Worm (Caenorhabditis elegans): Measurements from ENCODE around the gene rpn-7.

- TF ChIP-seq T26A8.4 (GFP tag; IDR thresholded peaks at IDR 0.05) (no peak), nhr-77 (tag; optimal IDR thresholded peaks at IDR 0.05) (no peak), F44E2.7 (GFP tag; IDR thresholded peaks at IDR 0.05) (no peak), ztf-11 (tag; optimal IDR thresholded peaks at IDR 0.05) (no peak), nhr-76 (tag; optimal IDR thresholded peaks at IDR 0.05) (no peak), R02D3.7 (tag; optimal IDR thresholded peaks at IDR 0.05) (no peak), lin-39 (tag; optimal IDR thresholded peaks at IDR 0.05) (no peak), dpl-1 (GFP tag; optimal IDR thresholded peaks at IDR 0.05) (no peak), ceh-82 (tag; optimal IDR thresholded peaks at IDR 0.05) (no peak), mep-1 (tag; optimal IDR thresholded peaks at IDR 0.05) (no peak), pha-4 (GFP tag; IDR thresholded peaks at IDR 0.05) (no peak), pha-4 (tag; optimal IDR thresholded peaks at IDR 0.05) (no peak), arid-1 (GFP tag; conservative IDR thresholded peaks at IDR 0.05) (no peak), hif-1 (tag; optimal IDR thresholded peaks at IDR 0.05) (no peak), daf-16 (GFP tag; optimal IDR thresholded peaks at IDR 0.05) (no peak), daf-16 (tag; optimal IDR thresholded peaks at IDR 0.05) (no peak)
These were observed 42.4 kb upstream of the rpn-7 start, which contains the start of gene nmy-3 for ce11 chrIV:9274008-9274529.

Data from whole organism, L4 larva.